Fruit fly (Drosophila melanogaster): Measurements from ENCODE around the gene COX7A.

The COX7A gene

dm6 chr3R:8308515-8308959 lies 32.3 kb downstream of the COX7A start, which contains the start of gene tex (continued):
- TF ChIP-seq ro (GFP tag; IDR thresholded peaks at IDR 0.05), result no peak
- no peak for TF ChIP-seq CG3995 (GFP tag; optimal IDR thresholded peaks at IDR 0.05)
- no peak for TF ChIP-seq Oaz (GFP tag; IDR thresholded peaks at IDR 0.05)
- no peak for TF ChIP-seq CG32772 (GFP tag; IDR thresholded peaks at IDR 0.05)
- TF ChIP-seq yki (optimal IDR thresholded peaks at IDR 0.05), result no peak
- no peak for TF ChIP-seq trh (GFP tag; optimal IDR thresholded peaks at IDR 0.05)
- no peak for TF ChIP-seq HLH54F (GFP tag; optimal IDR thresholded peaks at IDR 0.05)
- no peak for TF ChIP-seq CG13624 (GFP tag; optimal IDR thresholded peaks at IDR 0.05)
- peak; percentile 76 for TF ChIP-seq MBD-R2 (GFP tag; IDR thresholded peaks at IDR 0.05)
- TF ChIP-seq Dbx (GFP tag; IDR thresholded peaks at IDR 0.05), result no peak
- no peak for TF ChIP-seq CG10565 (GFP tag; optimal IDR thresholded peaks at IDR 0.05)
- TF ChIP-seq CG9797 (GFP tag; optimal IDR thresholded peaks at IDR 0.05), result peak; percentile 74
- peak; percentile 25 for TF ChIP-seq CG17829 (tag; optimal IDR thresholded peaks at IDR 0.05)
- TF ChIP-seq NFAT (GFP tag; IDR thresholded peaks at IDR 0.05), result no peak
- no peak for TF ChIP-seq CG8281 (tag; optimal IDR thresholded peaks at IDR 0.05)
- TF ChIP-seq row (GFP tag; IDR thresholded peaks at IDR 0.05), result no peak
- no peak for TF ChIP-seq CG2678 (tag; optimal IDR thresholded peaks at IDR 0.05)
- no peak for TF ChIP-seq CG17568 (GFP tag; optimal IDR thresholded peaks at IDR 0.05)
- TF ChIP-seq slbo (GFP tag; IDR thresholded peaks at IDR 0.05), result no peak
- peak; percentile 26 for TF ChIP-seq Sin3A (optimal IDR thresholded peaks at IDR 0.05)
- TF ChIP-seq hth (optimal IDR thresholded peaks at IDR 0.05), result no peak
- no peak for TF ChIP-seq CG10366 (GFP tag; IDR thresholded peaks at IDR 0.05)
- no peak for TF ChIP-seq CG2199 (GFP tag; IDR thresholded peaks at IDR 0.05)
- TF ChIP-seq CG10654 (GFP tag; optimal IDR thresholded peaks at IDR 0.05), result no peak
- TF ChIP-seq CG8290 (GFP tag; optimal IDR thresholded peaks at IDR 0.05), result peak; percentile 52
- no peak for TF ChIP-seq CG8290 (tag; optimal IDR thresholded peaks at IDR 0.05)
- no peak for TF ChIP-seq Fer2 (tag; optimal IDR thresholded peaks at IDR 0.05)
- peak; percentile 65 for TF ChIP-seq CG18262 (tag; optimal IDR thresholded peaks at IDR 0.05)
- TF ChIP-seq fu2 (GFP tag; optimal IDR thresholded peaks at IDR 0.05), result no peak
- TF ChIP-seq Nf-YA (GFP tag; IDR thresholded peaks at IDR 0.05), result no peak
- no peak for TF ChIP-seq CG3847 (GFP tag; IDR thresholded peaks at IDR 0.05)
- no peak for TF ChIP-seq tx (GFP tag; optimal IDR thresholded peaks at IDR 0.05)
- no peak for TF ChIP-seq CG30431 (GFP tag; optimal IDR thresholded peaks at IDR 0.05)
- TF ChIP-seq gt (GFP tag; IDR thresholded peaks at IDR 0.05), result no peak
- no peak for TF ChIP-seq CG7556 (GFP tag; optimal IDR thresholded peaks at IDR 0.05)
- TF ChIP-seq tio (GFP tag; optimal IDR thresholded peaks at IDR 0.05), result no peak
- no peak for TF ChIP-seq dysf (GFP tag; IDR thresholded peaks at IDR 0.05)
- no peak for TF ChIP-seq Opbp (GFP tag; IDR thresholded peaks at IDR 0.05; ENCODE audit: partially characterized antibody)
- no peak for TF ChIP-seq usp (GFP tag; optimal IDR thresholded peaks at IDR 0.05)
- peak; percentile 61 for TF ChIP-seq ara (GFP tag; IDR thresholded peaks at IDR 0.05)
- no peak for TF ChIP-seq CG14014 (GFP tag; IDR thresholded peaks at IDR 0.05)
- TF ChIP-seq sima (GFP tag; optimal IDR thresholded peaks at IDR 0.05), result no peak
- peak in 1 of 2 experiments; percentile 57 for TF ChIP-seq insv (GFP tag; optimal IDR thresholded peaks at IDR 0.05)
- no peak for TF ChIP-seq B-H2 (GFP tag; optimal IDR thresholded peaks at IDR 0.05)
- TF ChIP-seq CG10321 (GFP tag; IDR thresholded peaks at IDR 0.05), result no peak
- TF ChIP-seq gro (GFP tag; optimal IDR thresholded peaks at IDR 0.05), result no peak
- TF ChIP-seq Dll (GFP tag; IDR thresholded peaks at IDR 0.05; ENCODE audit: partially characterized antibody), result peak; percentile 62; the same call in 3 of the 4 replicates
- TF ChIP-seq CG8089 (GFP tag; optimal IDR thresholded peaks at IDR 0.05), result peak; percentile 25
- peak; percentile 35 for TF ChIP-seq Mes4 (GFP tag; optimal IDR thresholded peaks at IDR 0.05)
- TF ChIP-seq CG12744 (GFP tag; optimal IDR thresholded peaks at IDR 0.05), result no peak
- no peak for TF ChIP-seq CG1024 (GFP tag; IDR thresholded peaks at IDR 0.05)
- TF ChIP-seq Pdp1 (GFP tag; optimal IDR thresholded peaks at IDR 0.05), result peak in 1 of 2 experiments; percentile 76
- TF ChIP-seq ind (GFP tag; optimal IDR thresholded peaks at IDR 0.05), result no peak
- no peak for TF ChIP-seq Meics (GFP tag; optimal IDR thresholded peaks at IDR 0.05)
- TF ChIP-seq CG18764 (GFP tag; optimal IDR thresholded peaks at IDR 0.05), result no peak
